Worm (Caenorhabditis elegans) whole organism, mixed stage, embryonic: ENCODE results near the gene C16A3.6.

Experiments
- ham-2 ChIP-seq: fragments of 200-800 bp; sonication (Bioruptor generic); optimal IDR thresholded peaks from 2 replicates; lab custom pipeline; 2018; ENCODE audit warnings: mild to moderate bottlenecking, missing genetic modification characterization, missing compliant biosample characterization
- lsy-2 ChIP-seq: fragments of 150-350 bp; optimal IDR thresholded peaks from 2 replicates; lab custom pipeline; 2014; ENCODE audit warnings: missing biosample characterization, missing genetic modification characterization
- nhr-12 ChIP-seq: fragments of 150-350 bp; optimal IDR thresholded peaks from 2 replicates; lab custom pipeline; 2014; ENCODE audit warnings: missing biosample characterization, missing genetic modification characterization
- nhr-76 ChIP-seq: sonication (generic microtip); optimal IDR thresholded peaks from 2 replicates; lab custom pipeline; 2017; ENCODE audit warnings: missing biosample characterization, missing genetic modification characterization
- snpc-4 ChIP-seq: fragments of 150-350 bp; optimal IDR thresholded peaks from 2 replicates; lab custom pipeline; 2014; ENCODE audit warnings: missing biosample characterization, missing genetic modification characterization
- unc-39 ChIP-seq: fragments of 150-350 bp; optimal IDR thresholded peaks from 2 replicates; lab custom pipeline; 2014; ENCODE audit warnings: missing biosample characterization, missing genetic modification characterization

DNA sequence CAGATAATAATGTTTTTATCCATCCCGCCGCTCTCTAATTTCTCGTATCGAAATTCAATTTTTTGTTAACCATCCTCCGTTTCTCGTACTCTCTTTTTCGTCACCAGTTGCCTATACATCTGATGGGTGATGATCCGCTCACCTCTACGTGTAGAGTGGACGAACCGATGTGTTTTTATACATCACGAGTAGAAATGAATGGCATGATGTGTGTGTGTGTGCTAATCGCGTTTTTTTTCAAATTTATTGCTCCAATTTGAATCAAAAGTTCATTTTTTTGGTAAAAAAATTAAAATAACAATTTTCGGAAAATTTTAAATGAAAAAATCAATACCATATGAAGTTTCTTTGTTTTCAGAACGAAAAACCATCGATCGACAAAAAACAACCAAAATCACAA, 23.0 kb upstream of the C16A3.6 start:
- TF ChIP-seq nhr-12 (tag; lab: Kevin White, UChicago) (no peak), ham-2 (GFP tag; lab: Kevin White, UChicago) (no peak), snpc-4 (tag; lab: Kevin White, UChicago) (no peak), lsy-2 (tag; lab: Kevin White, UChicago) (no peak), nhr-76 (tag; lab: Kevin White, UChicago) (no peak), unc-39 (tag; lab: Kevin White, UChicago) (no peak)
